Worm (Caenorhabditis elegans) whole organism, L3 larva: ENCODE results near the gene T09A5.14.

Source experiments
- R02D3.7 ChIP-seq: fragments of 150-350 bp; optimal IDR thresholded peaks from 2 replicates; lab custom pipeline; 2014; ENCODE audit warnings: missing biosample characterization, missing genetic modification characterization
- ZK546.5 ChIP-seq: sonication (generic microtip); optimal IDR thresholded peaks from 2 replicates; lab custom pipeline; 2017; ENCODE audit warnings: missing biosample characterization, missing genetic modification characterization
- aly-2 ChIP-seq: fragments of 150-350 bp; optimal IDR thresholded peaks from 2 replicates; lab custom pipeline; 2014; ENCODE audit warnings: missing biosample characterization, missing genetic modification characterization
- ama-1 ChIP-seq: fragments of 150-350 bp; optimal IDR thresholded peaks from 2 replicates; lab custom pipeline; 2018
- ceh-16 ChIP-seq: sonication (generic microtip); optimal IDR thresholded peaks from 2 replicates; lab custom pipeline; 2017; ENCODE audit warnings: missing biosample characterization, missing genetic modification characterization
- ceh-28 ChIP-seq: fragments of 150-350 bp; optimal IDR thresholded peaks from 2 replicates; lab custom pipeline; 2014; ENCODE audit warnings: missing biosample characterization, missing genetic modification reagents, missing genetic modification characterization
- ceh-9 ChIP-seq: sonication (generic microtip); optimal IDR thresholded peaks from 2 replicates; lab custom pipeline; 2018; ENCODE audit warnings: missing biosample characterization, missing genetic modification characterization
- daf-12 ChIP-seq: fragments of 150-350 bp; optimal IDR thresholded peaks from 2 replicates; lab custom pipeline; 2014; ENCODE audit warnings: missing biosample characterization, missing genetic modification reagents, missing genetic modification characterization
- egl-27 ChIP-seq: sonication (generic microtip); optimal IDR thresholded peaks from 4 replicates; lab custom pipeline; 2017; ENCODE audit warnings: missing biosample characterization, missing genetic modification reagents, missing genetic modification characterization
- egl-5 ChIP-seq: fragments of 150-350 bp; optimal IDR thresholded peaks from 2 replicates; lab custom pipeline; 2017; ENCODE audit warnings: missing biosample characterization, missing genetic modification reagents, missing genetic modification characterization, inconsistent platforms
- elt-1 ChIP-seq: fragments of 150-350 bp; optimal IDR thresholded peaks from 2 replicates; lab custom pipeline; 2014; ENCODE audit warnings: missing biosample characterization, missing genetic modification characterization
- elt-2 ChIP-seq: sonication (generic microtip); optimal IDR thresholded peaks from 2 replicates; lab custom pipeline; 2016; ENCODE audit warnings: missing genetic modification reagents, mild to moderate bottlenecking, missing genetic modification characterization, missing compliant biosample characterization
- elt-3 ChIP-seq, 3 experiments: fragments of 150-350 bp in 1 of 3; sonication (generic microtip) in 2 of 3; optimal IDR thresholded peaks; 2 replicates in 2 of 3; 4 replicates in 1 of 3; lab custom pipeline; 2014 to 2017; ENCODE audit warnings: missing biosample characterization in 3 of 3, missing genetic modification characterization in 3 of 3
- fkh-10 ChIP-seq: sonication (generic microtip); optimal IDR thresholded peaks from 2 replicates; lab custom pipeline; 2017; ENCODE audit warnings: missing biosample characterization, missing genetic modification reagents, missing genetic modification characterization
- fkh-2 ChIP-seq: fragments of 150-350 bp; optimal IDR thresholded peaks from 2 replicates; lab custom pipeline; 2014; ENCODE audit warnings: missing biosample characterization, missing genetic modification reagents, missing genetic modification characterization
- fos-1 ChIP-seq: fragments of 150-350 bp; optimal IDR thresholded peaks from 2 replicates; lab custom pipeline; 2014; ENCODE audit warnings: missing biosample characterization, missing genetic modification characterization
- hmg-11 ChIP-seq: sonication (generic microtip); optimal IDR thresholded peaks from 2 replicates; lab custom pipeline; 2016; ENCODE audit warnings: missing genetic modification characterization, missing compliant biosample characterization
- jun-1 ChIP-seq: fragments of 150-350 bp; optimal IDR thresholded peaks from 2 replicates; lab custom pipeline; 2014; ENCODE audit warnings: missing biosample characterization, missing genetic modification reagents, missing genetic modification characterization
- lin-15B ChIP-seq: fragments of 150-350 bp; optimal IDR thresholded peaks from 2 replicates; lab custom pipeline; 2014; ENCODE audit warnings: missing biosample characterization, missing genetic modification characterization
- lin-39 ChIP-seq: fragments of 150-350 bp; optimal IDR thresholded peaks from 2 replicates; lab custom pipeline; 2018; ENCODE audit warnings: missing biosample characterization, missing genetic modification reagents, missing genetic modification characterization
- lsy-12 ChIP-seq: sonication (generic microtip); optimal IDR thresholded peaks from 2 replicates; lab custom pipeline; 2016; ENCODE audit warnings: mild to moderate bottlenecking, missing genetic modification characterization, missing compliant biosample characterization
- mml-1 ChIP-seq: fragments of 150-350 bp; sonication (generic microtip); optimal IDR thresholded peaks from 3 replicates; lab custom pipeline; 2014; ENCODE audit warnings: missing biosample characterization, missing genetic modification characterization
- nfya-1 ChIP-seq: sonication (generic microtip); optimal IDR thresholded peaks from 2 replicates; lab custom pipeline; 2017; ENCODE audit warnings: missing genetic modification characterization, mild to moderate bottlenecking, missing compliant biosample characterization, antibody characterized with exemption, moderate library complexity; ENCODE audit not compliant: insufficient read depth
- nhr-11 ChIP-seq: fragments of 150-350 bp; optimal IDR thresholded peaks from 2 replicates; lab custom pipeline; 2014; ENCODE audit warnings: missing biosample characterization, missing genetic modification characterization
- nhr-12 ChIP-seq: fragments of 150-350 bp; optimal IDR thresholded peaks from 2 replicates; lab custom pipeline; 2014; ENCODE audit warnings: missing biosample characterization, missing genetic modification characterization
- nhr-23 ChIP-seq: fragments of 150-350 bp; optimal IDR thresholded peaks from 2 replicates; lab custom pipeline; 2014; ENCODE audit warnings: missing biosample characterization, missing genetic modification reagents, missing genetic modification characterization
- nhr-237 ChIP-seq: fragments of 150-350 bp; optimal IDR thresholded peaks from 2 replicates; lab custom pipeline; 2014; ENCODE audit warnings: missing biosample characterization, missing genetic modification characterization
- nhr-25 ChIP-seq: sonication (generic microtip); optimal IDR thresholded peaks from 2 replicates; lab custom pipeline; 2017; ENCODE audit warnings: missing biosample characterization, missing genetic modification characterization
- nhr-28 ChIP-seq: fragments of 150-350 bp; optimal IDR thresholded peaks from 2 replicates; lab custom pipeline; 2014; ENCODE audit warnings: missing biosample characterization, missing genetic modification characterization
- nhr-43 ChIP-seq: sonication (generic microtip); optimal IDR thresholded peaks from 2 replicates; lab custom pipeline; 2016; ENCODE audit warnings: mild to moderate bottlenecking, missing genetic modification characterization, missing compliant biosample characterization; ENCODE audit not compliant: poor library complexity, severe bottlenecking
- nhr-67 ChIP-seq: fragments of 150-350 bp; optimal IDR thresholded peaks from 2 replicates; lab custom pipeline; 2014; ENCODE audit warnings: missing biosample characterization, missing genetic modification characterization
- nhr-76 ChIP-seq: fragments of 150-350 bp; sonication (generic microtip); optimal IDR thresholded peaks from 5 replicates; lab custom pipeline; 2014; ENCODE audit warnings: missing biosample characterization, missing genetic modification characterization
- nhr-77 ChIP-seq: fragments of 150-350 bp; optimal IDR thresholded peaks from 2 replicates; lab custom pipeline; 2014; ENCODE audit warnings: missing biosample characterization, missing genetic modification characterization
- pha-4 ChIP-seq: fragments of 150-350 bp; optimal IDR thresholded peaks from 2 replicates; lab custom pipeline; 2014; ENCODE audit warnings: missing biosample characterization, missing genetic modification reagents, missing genetic modification characterization
- pqm-1 ChIP-seq: fragments of 150-350 bp; optimal IDR thresholded peaks from 2 replicates; lab custom pipeline; 2017; ENCODE audit warnings: missing biosample characterization, missing genetic modification characterization, inconsistent platforms
- sea-2 ChIP-seq: fragments of 150-350 bp; sonication (generic microtip); optimal IDR thresholded peaks from 4 replicates; lab custom pipeline; 2014; ENCODE audit warnings: missing biosample characterization, missing genetic modification reagents, missing genetic modification characterization
- skn-1 ChIP-seq: fragments of 150-350 bp; optimal IDR thresholded peaks from 2 replicates; lab custom pipeline; 2014; ENCODE audit warnings: missing biosample characterization, missing genetic modification characterization
- snpc-4 ChIP-seq: fragments of 150-350 bp; optimal IDR thresholded peaks from 2 replicates; lab custom pipeline; 2014; ENCODE audit warnings: missing biosample characterization, missing genetic modification characterization
- unc-39 ChIP-seq: sonication (generic microtip); optimal IDR thresholded peaks from 4 replicates; lab custom pipeline; 2017; ENCODE audit warnings: missing biosample characterization, missing genetic modification characterization
- zag-1 ChIP-seq: fragments of 150-350 bp; optimal IDR thresholded peaks from 2 replicates; lab custom pipeline; 2014; ENCODE audit warnings: missing biosample characterization, missing genetic modification characterization
- ztf-11 ChIP-seq: fragments of 150-350 bp; optimal IDR thresholded peaks from 2 replicates; lab custom pipeline; 2014; ENCODE audit warnings: missing biosample characterization, missing genetic modification characterization
- ztf-4 ChIP-seq: fragments of 150-350 bp; optimal IDR thresholded peaks from 2 replicates; lab custom pipeline; 2014; ENCODE audit warnings: missing biosample characterization, missing genetic modification characterization

The T09A5.14 gene

DNA sequence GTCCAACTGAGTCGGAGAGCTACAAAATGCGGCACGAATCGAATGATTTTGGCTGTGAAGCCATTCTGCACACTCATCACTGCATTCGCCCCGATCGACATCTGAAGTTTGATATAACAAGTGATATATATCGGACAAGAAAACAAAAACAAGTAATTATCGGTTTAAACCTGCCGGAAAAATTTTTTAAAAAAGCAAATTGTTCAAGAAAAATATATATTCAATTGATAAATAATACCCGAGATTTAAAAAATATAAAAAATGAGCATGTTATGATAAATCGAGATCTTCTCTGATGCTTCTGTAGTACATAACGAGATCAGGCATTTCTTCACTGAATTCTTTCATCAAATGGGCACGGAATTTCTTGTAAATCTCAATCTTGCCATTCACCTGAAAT lies 21.5 kb downstream of the T09A5.14 start, which contains the start of gene T09A5.5:
Gene T09A5.5 (minus strand): TSS at position 101 of the 400 bp plus-strand sequence.
- TF ChIP-seq pha-4 (no peak), nhr-11 (tag; lab: Kevin White, UChicago) (no peak), aly-2 (no peak), egl-5 (no peak), ceh-9 (no peak), daf-12 (tag; lab: Kevin White, UChicago) (no peak), fos-1 (no peak), nhr-76 (tag; lab: Kevin White, UChicago) (no peak), nhr-43 (no peak), lsy-12 (tag; lab: Kevin White, UChicago) (no peak), R02D3.7 (tag; lab: Kevin White, UChicago) (no peak), elt-3 (tag; optimal IDR thresholded peaks at IDR 0.05; lab: Kevin White, UChicago) (no peak), nhr-23 (tag; lab: Kevin White, UChicago) (no peak), ZK546.5 (tag; lab: Kevin White, UChicago) (no peak), skn-1 (tag; lab: Kevin White, UChicago) (no peak)
- TF ChIP-seq, all 47 proteins: peak for 0

- TF ChIP-seq lin-39 (no peak), nfya-1 (tag; lab: Kevin White, UChicago) (no peak), lin-15B (tag; lab: Kevin White, UChicago) (no peak), fkh-2 (tag; lab: Kevin White, UChicago) (no peak), hmg-11 (no peak), ceh-28 (tag; lab: Kevin White, UChicago) (no peak), R02D3.7 (tag; lab: Kevin White, UChicago) (no peak), nhr-67 (tag; lab: Kevin White, UChicago) (no peak), nhr-28 (no peak), elt-1 (tag; lab: Kevin White, UChicago) (no peak), nhr-23 (tag; lab: Kevin White, UChicago) (no peak), egl-27 (no peak), egl-5 (no peak), elt-2 (tag; lab: Kevin White, UChicago) (no peak), skn-1 (tag; lab: Kevin White, UChicago) (no peak), aly-2 (no peak), fkh-10 (GFP tag; lab: Kevin White, UChicago) (no peak)
- TF ChIP-seq, all 47 proteins: peak for 0
Observed at ce11 chrII:7854942-7855341, 22.8 kb downstream of the T09A5.14 start, which contains the start of gene mdt-10. Gene mdt-10 (minus strand): TSS chrII:7855042.

- TF ChIP-seq fos-1 = no peak
- TF ChIP-seq ztf-11 (tag; lab: Kevin White, UChicago) = no peak
- no peak for TF ChIP-seq nhr-76 (tag; lab: Kevin White, UChicago)
- TF ChIP-seq R02D3.7 (tag; lab: Kevin White, UChicago) = no peak
- TF ChIP-seq ztf-4 = no peak
- TF ChIP-seq unc-39 (tag; lab: Kevin White, UChicago) = no peak
- TF ChIP-seq fkh-2 (tag; lab: Kevin White, UChicago) = no peak
- TF ChIP-seq lin-39 = no peak
- TF ChIP-seq pqm-1 (tag; lab: Kevin White, UChicago) = no peak
- TF ChIP-seq elt-3 (tag; optimal IDR thresholded peaks at IDR 0.05; lab: Kevin White, UChicago) = no peak
- TF ChIP-seq nhr-28 = no peak
- no peak for TF ChIP-seq nhr-12
- no peak for TF ChIP-seq zag-1
- no peak for TF ChIP-seq nhr-23 (tag; lab: Kevin White, UChicago)
- no peak for TF ChIP-seq aly-2
- no peak for TF ChIP-seq nhr-77 (tag; lab: Kevin White, UChicago)
- no peak for TF ChIP-seq nhr-237 (tag; lab: Kevin White, UChicago)
Observed at ce11 chrII:7855619-7856018, 23.5 kb downstream of the T09A5.14 start, which contains the start of gene mdmh-35. Gene mdmh-35 (minus strand): TSS chrII:7855719.

DNA sequence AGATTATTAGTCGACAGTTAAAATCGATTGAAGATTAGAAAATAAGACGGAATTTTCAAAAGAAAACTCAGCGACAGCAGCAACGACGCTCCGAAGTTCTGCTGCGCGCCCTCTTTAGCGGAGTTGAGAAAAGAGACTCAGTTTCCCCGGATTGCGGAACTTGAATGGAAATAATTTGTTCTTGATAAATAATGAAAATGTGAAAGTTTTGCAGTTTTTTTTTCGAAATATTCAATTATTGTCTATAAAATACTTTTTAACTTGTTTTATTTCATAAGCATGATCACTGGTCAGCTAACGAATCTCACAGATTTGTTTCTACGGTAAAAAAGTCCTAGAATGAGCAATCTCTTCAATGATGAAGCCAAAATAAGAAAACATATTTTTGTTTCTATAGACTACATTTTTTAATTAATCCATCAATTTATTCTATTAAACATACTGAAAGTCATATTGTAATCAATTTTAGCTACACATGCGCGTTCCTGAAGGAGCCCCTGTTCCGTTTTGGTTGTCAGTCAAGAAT lies 25.4 kb downstream of the T09A5.14 start, which contains the start of the genes cec-3 and T09A5.15:
Gene cec-3 (minus strand): TSS at position 116 of the 526 bp plus-strand sequence.
Gene T09A5.15 (plus strand): TSS at position 476 of the 526 bp plus-strand sequence.
- TF ChIP-seq nfya-1 (tag; lab: Kevin White, UChicago) = peak; percentile 64
- TF ChIP-seq jun-1 (tag; lab: Kevin White, UChicago) = no peak
- peak; percentile 22 for TF ChIP-seq elt-2 (tag; lab: Kevin White, UChicago)
- peak; percentile 2 for TF ChIP-seq nhr-25 (tag; lab: Kevin White, UChicago)
- TF ChIP-seq lin-15B (tag; lab: Kevin White, UChicago) = peak; percentile 48
- TF ChIP-seq nhr-77 (tag; lab: Kevin White, UChicago) = no peak
- TF ChIP-seq nhr-76 (tag; lab: Kevin White, UChicago) = no peak
- no peak for TF ChIP-seq nhr-43
- no peak for TF ChIP-seq daf-12 (tag; lab: Kevin White, UChicago)
- no peak for TF ChIP-seq fkh-10 (GFP tag; lab: Kevin White, UChicago)
- no peak for TF ChIP-seq ama-1 (lab: Kevin White, UChicago)
- no peak for TF ChIP-seq unc-39 (tag; lab: Kevin White, UChicago)
- TF ChIP-seq mml-1 = no peak
- TF ChIP-seq elt-1 (tag; lab: Kevin White, UChicago) = no peak
- no peak for TF ChIP-seq aly-2
- TF ChIP-seq pqm-1 (tag; lab: Kevin White, UChicago) = no peak
- TF ChIP-seq snpc-4 (tag; lab: Kevin White, UChicago) = no peak
- no peak for TF ChIP-seq egl-27
- TF ChIP-seq fkh-2 (tag; lab: Kevin White, UChicago) = no peak
- no peak for TF ChIP-seq nhr-12
- TF ChIP-seq pha-4 = peak; percentile 61
- no peak for TF ChIP-seq nhr-67 (tag; lab: Kevin White, UChicago)
- no peak for TF ChIP-seq sea-2 (GFP tag; lab: Kevin White, UChicago)
- no peak for TF ChIP-seq ceh-16 (tag; lab: Kevin White, UChicago)
